Fruit fly (Drosophila melanogaster): Measurements from ENCODE around the gene CG14969.

Gene CG14969

DNA sequence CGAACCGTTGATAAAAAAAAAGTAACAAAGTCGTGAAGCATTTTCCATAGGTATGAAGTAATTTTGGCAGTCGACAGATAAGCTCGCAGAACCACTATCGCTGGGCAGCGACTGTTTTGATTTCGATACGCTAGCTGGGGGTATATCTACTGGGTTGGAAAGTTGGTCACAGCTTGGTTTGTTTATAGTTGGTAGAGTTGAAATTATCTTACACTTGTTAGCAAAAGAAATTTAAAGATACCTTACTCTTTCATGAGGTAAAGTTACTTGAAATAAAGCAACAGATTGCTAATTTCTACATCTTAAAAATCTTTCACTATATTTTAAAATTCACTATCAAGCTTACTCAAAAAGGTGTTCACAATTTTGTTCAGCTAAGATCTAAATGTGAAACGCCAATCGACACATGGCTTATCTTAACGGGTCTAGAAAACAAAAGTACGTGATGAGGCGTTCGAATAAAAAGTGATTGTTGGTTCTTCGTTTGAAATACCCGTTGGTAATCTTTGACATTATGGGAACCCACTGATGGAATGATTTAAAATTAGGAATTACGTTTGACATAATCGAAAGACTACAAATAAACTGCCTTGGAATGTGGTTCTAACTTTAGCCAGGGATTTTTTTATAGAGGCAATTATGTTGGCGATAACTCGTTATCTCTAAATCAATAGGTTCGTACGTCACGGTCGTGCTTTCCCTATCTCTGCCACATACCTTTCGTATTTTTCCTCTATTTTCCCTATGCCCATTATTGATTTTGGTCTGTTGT lies 16.0 kb upstream of the CG14969 start (continued):
- no peak for TF ChIP-seq gfzf (GFP tag; optimal IDR thresholded peaks at IDR 0.05)
- TF ChIP-seq prd (optimal IDR thresholded peaks at IDR 0.05): no peak
- no peak for TF ChIP-seq prd (GFP tag; IDR thresholded peaks at IDR 0.05)
- TF ChIP-seq sc (optimal IDR thresholded peaks at IDR 0.05): no peak
- TF ChIP-seq sc (GFP tag; optimal IDR thresholded peaks at IDR 0.05): no peak
- TF ChIP-seq toy (GFP tag; IDR thresholded peaks at IDR 0.05): no peak
- TF ChIP-seq cwo (GFP tag; optimal IDR thresholded peaks at IDR 0.05): no peak
- no peak for TF ChIP-seq CG10565 (GFP tag; optimal IDR thresholded peaks at IDR 0.05)
- TF ChIP-seq ap (GFP tag; IDR thresholded peaks at IDR 0.05): no peak
- no peak for TF ChIP-seq chif (GFP tag; optimal IDR thresholded peaks at IDR 0.05)
- no peak for TF ChIP-seq C15 (GFP tag; IDR thresholded peaks at IDR 0.05)
- no peak for TF ChIP-seq PHDP (tag; optimal IDR thresholded peaks at IDR 0.05)
- no peak for TF ChIP-seq CG34224 (GFP tag; IDR thresholded peaks at IDR 0.05; ENCODE audit: partially characterized antibody)
- peak; percentile 62 for TF ChIP-seq Vsx1 (GFP tag; optimal IDR thresholded peaks at IDR 0.05)
- no peak for TF ChIP-seq CG6791 (GFP tag; IDR thresholded peaks at IDR 0.05; ENCODE audit: partially characterized antibody)
- no peak for TF ChIP-seq BEAF-32 (GFP tag; optimal IDR thresholded peaks at IDR 0.05)
- peak; percentile 11 for TF ChIP-seq lilli (GFP tag; optimal IDR thresholded peaks at IDR 0.05)
- TF ChIP-seq pnt (GFP tag; optimal IDR thresholded peaks at IDR 0.05): no peak
- TF ChIP-seq wdn (GFP tag; IDR thresholded peaks at IDR 0.05): 0 out of 2 replicates have a peak, but pooled peaks have one; percentile 9
- TF ChIP-seq CG17829 (tag; optimal IDR thresholded peaks at IDR 0.05): no peak
- no peak for TF ChIP-seq ato (GFP tag; IDR thresholded peaks at IDR 0.05; ENCODE audit: partially characterized antibody)
- no peak for TF ChIP-seq CG12104 (GFP tag; optimal IDR thresholded peaks at IDR 0.05)
- TF ChIP-seq CG9727 (GFP tag; optimal IDR thresholded peaks at IDR 0.05): peak; percentile 0
- TF ChIP-seq CG4424 (GFP tag; optimal IDR thresholded peaks at IDR 0.05): no peak
- no peak for TF ChIP-seq Rx (GFP tag; IDR thresholded peaks at IDR 0.05)
- no peak for TF ChIP-seq chn (GFP tag; optimal IDR thresholded peaks at IDR 0.05)
- TF ChIP-seq CG9437 (GFP tag; optimal IDR thresholded peaks at IDR 0.05): no peak
- no peak for TF ChIP-seq YL-1 (GFP tag; optimal IDR thresholded peaks at IDR 0.05)
- no peak for TF ChIP-seq CG11696 (GFP tag; IDR thresholded peaks at IDR 0.05)
- TF ChIP-seq Ssrp (tag; optimal IDR thresholded peaks at IDR 0.05): no peak
- TF ChIP-seq CG2889 (GFP tag; IDR thresholded peaks at IDR 0.05): no peak
- TF ChIP-seq CG10147 (GFP tag; optimal IDR thresholded peaks at IDR 0.05): no peak
- no peak for TF ChIP-seq CG13775 (GFP tag; optimal IDR thresholded peaks at IDR 0.05)
- no peak for TF ChIP-seq fd3F (GFP tag; optimal IDR thresholded peaks at IDR 0.05)
- TF ChIP-seq CG2120 (GFP tag; optimal IDR thresholded peaks at IDR 0.05): no peak
- peak; percentile 82 for TF ChIP-seq Med (GFP tag)
- 0 out of 2 replicates have a peak, but pooled peaks have one; percentile 26 for TF ChIP-seq slbo (GFP tag; IDR thresholded peaks at IDR 0.05)
- no peak for TF ChIP-seq CG10431 (GFP tag; optimal IDR thresholded peaks at IDR 0.05)
- TF ChIP-seq CG15011 (GFP tag; optimal IDR thresholded peaks at IDR 0.05): no peak
- TF ChIP-seq D (optimal IDR thresholded peaks at IDR 0.05): no peak
- no peak for TF ChIP-seq D (GFP tag; optimal IDR thresholded peaks at IDR 0.05)
- no peak for TF ChIP-seq lov (optimal IDR thresholded peaks at IDR 0.05)
- no peak for TF ChIP-seq lov (GFP tag; IDR thresholded peaks at IDR 0.05)
- TF ChIP-seq peb (GFP tag; IDR thresholded peaks at IDR 0.05): no peak
- no peak for TF ChIP-seq CG15269 (tag; optimal IDR thresholded peaks at IDR 0.05)
- no peak for TF ChIP-seq CG12236 (GFP tag; optimal IDR thresholded peaks at IDR 0.05)
- peak; percentile 22 for TF ChIP-seq CG17385 (GFP tag; optimal IDR thresholded peaks at IDR 0.05)
- no peak for TF ChIP-seq Hr51 (GFP tag; optimal IDR thresholded peaks at IDR 0.05)
- no peak for TF ChIP-seq lab (GFP tag; optimal IDR thresholded peaks at IDR 0.05)
- TF ChIP-seq HLH4C (GFP tag; IDR thresholded peaks at IDR 0.05; ENCODE audit: partially characterized antibody): no peak
